Worm (Caenorhabditis elegans) whole organism, mixed stage, embryonic: Measurements from ENCODE around the gene arrd-5.

Source experiments
- M03D4.4 ChIP-seq: sonication (generic microtip); optimal IDR thresholded peaks from 2 replicates; lab custom pipeline; 2017; ENCODE audit warnings: mild to moderate bottlenecking, missing genetic modification characterization, missing compliant biosample characterization
- bed-3 ChIP-seq: fragments of 200-800 bp; sonication (Bioruptor generic); optimal IDR thresholded peaks from 3 replicates; lab custom pipeline; 2018; ENCODE audit warnings: mild to moderate bottlenecking, missing genetic modification characterization, moderate library complexity, missing compliant biosample characterization
- blmp-1 ChIP-seq: fragments of 150-350 bp; optimal IDR thresholded peaks from 2 replicates; lab custom pipeline; 2014; ENCODE audit warnings: missing biosample characterization, missing genetic modification characterization
- ceh-39 ChIP-seq: fragments of 150-350 bp; optimal IDR thresholded peaks from 2 replicates; lab custom pipeline; 2014; ENCODE audit warnings: missing biosample characterization, missing genetic modification characterization
- ceh-43 ChIP-seq: fragments of 200-800 bp; sonication (Bioruptor generic); optimal IDR thresholded peaks from 2 replicates; lab custom pipeline; 2018; ENCODE audit warnings: mild to moderate bottlenecking, missing genetic modification characterization, moderate library complexity, missing compliant biosample characterization
- ceh-83 ChIP-seq: fragments of 200-800 bp; sonication (Bioruptor generic); optimal IDR thresholded peaks from 2 replicates; lab custom pipeline; 2018; ENCODE audit warnings: mild to moderate bottlenecking, missing genetic modification characterization, missing compliant biosample characterization
- ces-1 ChIP-seq: fragments of 150-350 bp; optimal IDR thresholded peaks from 2 replicates; lab custom pipeline; 2014; ENCODE audit warnings: missing biosample characterization, missing genetic modification reagents, missing genetic modification characterization
- cnd-1 ChIP-seq: fragments of 200-800 bp; sonication (Bioruptor generic); optimal IDR thresholded peaks from 2 replicates; lab custom pipeline; 2018; ENCODE audit warnings: mild to moderate bottlenecking, missing genetic modification characterization, missing compliant biosample characterization
- drap-1 ChIP-seq: fragments of 200-800 bp; sonication (Bioruptor generic); optimal IDR thresholded peaks from 3 replicates; lab custom pipeline; 2018; ENCODE audit warnings: mild to moderate bottlenecking, missing genetic modification characterization, missing compliant biosample characterization
- elt-1 ChIP-seq: sonication (generic microtip); optimal IDR thresholded peaks from 2 replicates; lab custom pipeline; 2017; ENCODE audit warnings: missing genetic modification characterization, mild to moderate bottlenecking, missing compliant biosample characterization, antibody characterized with exemption, moderate library complexity, borderline replicate concordance; ENCODE audit not compliant: insufficient read depth
- elt-3 ChIP-seq: fragments of 150-350 bp; optimal IDR thresholded peaks from 2 replicates; lab custom pipeline; 2014; ENCODE audit warnings: missing biosample characterization, missing genetic modification characterization
- flh-1 ChIP-seq: fragments of 200-800 bp; sonication (Bioruptor generic); optimal IDR thresholded peaks from 2 replicates; lab custom pipeline; 2018; ENCODE audit warnings: mild to moderate bottlenecking, missing genetic modification characterization, moderate library complexity, missing compliant biosample characterization
- ham-2 ChIP-seq: fragments of 200-800 bp; sonication (Bioruptor generic); optimal IDR thresholded peaks from 2 replicates; lab custom pipeline; 2018; ENCODE audit warnings: mild to moderate bottlenecking, missing genetic modification characterization, missing compliant biosample characterization
- hlh-1 ChIP-seq: fragments of 150-350 bp; optimal IDR thresholded peaks from 2 replicates; lab custom pipeline; 2014; ENCODE audit warnings: missing biosample characterization, missing genetic modification reagents, missing genetic modification characterization
- lin-13 ChIP-seq: fragments of 150-350 bp; optimal IDR thresholded peaks from 2 replicates; lab custom pipeline; 2014; ENCODE audit warnings: missing biosample characterization, missing genetic modification characterization
- lsy-2 ChIP-seq: fragments of 150-350 bp; optimal IDR thresholded peaks from 2 replicates; lab custom pipeline; 2014; ENCODE audit warnings: missing biosample characterization, missing genetic modification characterization
- mab-5 ChIP-seq: fragments of 150-350 bp; optimal IDR thresholded peaks from 2 replicates; lab custom pipeline; 2014; ENCODE audit warnings: missing biosample characterization, missing genetic modification characterization
- mep-1 ChIP-seq: fragments of 150-350 bp; optimal IDR thresholded peaks from 2 replicates; lab custom pipeline; 2017; ENCODE audit warnings: missing biosample characterization, missing genetic modification reagents, missing genetic modification characterization, inconsistent platforms
- mls-2 ChIP-seq: sonication (generic microtip); optimal IDR thresholded peaks from 2 replicates; lab custom pipeline; 2016; ENCODE audit warnings: mild to moderate bottlenecking, missing genetic modification characterization, moderate library complexity, missing compliant biosample characterization
- nhr-12 ChIP-seq: fragments of 150-350 bp; optimal IDR thresholded peaks from 2 replicates; lab custom pipeline; 2014; ENCODE audit warnings: missing biosample characterization, missing genetic modification characterization
- nhr-2 ChIP-seq: fragments of 150-350 bp; optimal IDR thresholded peaks from 2 replicates; lab custom pipeline; 2014; ENCODE audit warnings: missing biosample characterization, missing genetic modification characterization
- nhr-28 ChIP-seq: fragments of 150-350 bp; optimal IDR thresholded peaks from 2 replicates; lab custom pipeline; 2014; ENCODE audit warnings: missing biosample characterization, missing genetic modification characterization
- nhr-76 ChIP-seq: sonication (generic microtip); optimal IDR thresholded peaks from 2 replicates; lab custom pipeline; 2017; ENCODE audit warnings: missing biosample characterization, missing genetic modification characterization
- pha-4 ChIP-seq: fragments of 150-350 bp; optimal IDR thresholded peaks from 2 replicates; lab custom pipeline; 2018; ENCODE audit warnings: missing biosample characterization, missing genetic modification reagents, missing genetic modification characterization
- sem-2 ChIP-seq: fragments of 200-800 bp; sonication (Bioruptor generic); optimal IDR thresholded peaks from 2 replicates; lab custom pipeline; 2018; ENCODE audit warnings: mild to moderate bottlenecking, missing genetic modification characterization, missing compliant biosample characterization
- snpc-4 ChIP-seq: fragments of 150-350 bp; optimal IDR thresholded peaks from 2 replicates; lab custom pipeline; 2014; ENCODE audit warnings: missing biosample characterization, missing genetic modification characterization
- sptf-1 ChIP-seq: sonication (generic microtip); optimal IDR thresholded peaks from 2 replicates; lab custom pipeline; 2017; ENCODE audit warnings: mild to moderate bottlenecking, missing genetic modification characterization, moderate library complexity, missing compliant biosample characterization
- tbx-8 ChIP-seq: fragments of 200-800 bp; sonication (Bioruptor generic); optimal IDR thresholded peaks from 2 replicates; lab custom pipeline; 2018; ENCODE audit warnings: mild to moderate bottlenecking, missing genetic modification characterization, moderate library complexity, missing compliant biosample characterization
- unc-120 ChIP-seq: sonication (generic microtip); optimal IDR thresholded peaks from 2 replicates; lab custom pipeline; 2017; ENCODE audit warnings: missing genetic modification characterization, missing compliant biosample characterization; ENCODE audit not compliant: poor library complexity, severe bottlenecking
- unc-39 ChIP-seq: fragments of 150-350 bp; optimal IDR thresholded peaks from 2 replicates; lab custom pipeline; 2014; ENCODE audit warnings: missing biosample characterization, missing genetic modification characterization
- unc-62 ChIP-seq: fragments of 150-350 bp; optimal IDR thresholded peaks from 2 replicates; lab custom pipeline; 2014; ENCODE audit warnings: missing biosample characterization, missing genetic modification reagents, missing genetic modification characterization
- zip-8 ChIP-seq: fragments of 150-350 bp; optimal IDR thresholded peaks from 2 replicates; lab custom pipeline; 2014; ENCODE audit warnings: missing biosample characterization, missing genetic modification characterization
- ztf-11 ChIP-seq: fragments of 150-350 bp; optimal IDR thresholded peaks from 2 replicates; lab custom pipeline; 2014; ENCODE audit warnings: missing biosample characterization, missing genetic modification characterization

The arrd-5 gene

ce11 chrII:9827852-9828251, 7.2 kb upstream of the arrd-5 start, which contains the start of gene eyg-1:
Gene eyg-1, minus strand, starts transcription at chrII:9827952.
- TF ChIP-seq nhr-2 (peak; percentile 22), blmp-1 (tag; lab: Kevin White, UChicago) (no peak), nhr-28 (tag; lab: Kevin White, UChicago) (no peak), ceh-43 (no peak), lin-13 (tag; lab: Kevin White, UChicago) (no peak), ces-1 (no peak)

- no peak for TF ChIP-seq hlh-1 (tag; lab: Kevin White, UChicago)
- peak; percentile 74 for TF ChIP-seq zip-8 (tag; lab: Kevin White, UChicago)
- peak; percentile 77 for TF ChIP-seq nhr-2
Measured at ce11 chrII:9828502-9828901, 6.5 kb upstream of the arrd-5 start.

DNA sequence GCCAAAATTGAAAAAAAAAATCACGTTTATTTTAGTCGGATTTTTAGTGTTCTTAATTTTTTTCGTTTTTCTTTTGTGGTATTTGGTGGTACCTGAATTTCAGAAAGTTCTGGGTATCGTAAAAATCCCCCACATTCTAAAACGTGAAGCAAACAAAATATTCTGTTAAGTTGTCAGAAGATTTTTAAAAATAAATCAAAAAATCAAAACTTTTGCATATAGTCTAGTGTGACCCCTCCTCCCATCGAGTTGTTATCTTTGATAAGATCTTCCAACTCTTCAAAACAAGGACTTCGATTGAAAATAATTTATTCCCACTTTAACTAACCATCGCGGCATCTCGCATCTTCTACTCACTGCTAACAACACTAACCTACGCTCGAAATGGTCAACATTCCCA, 5.9 kb upstream of the arrd-5 start, which contains the start of gene ZK938.1:
TSS of gene ZK938.1 (plus strand) at position 301 of the 400 bp plus-strand sequence.
- TF ChIP-seq cnd-1 (tag; lab: Kevin White, UChicago) = no peak
- TF ChIP-seq ceh-83 = no peak
- TF ChIP-seq mls-2 (tag; lab: Kevin White, UChicago) = no peak
- no peak for TF ChIP-seq ham-2 (GFP tag; lab: Kevin White, UChicago)
- TF ChIP-seq, all 35 proteins: peak for 0

- no peak for TF ChIP-seq elt-3 (tag; lab: Kevin White, UChicago)
- no peak for TF ChIP-seq ceh-83
- no peak for TF ChIP-seq ces-1
- TF ChIP-seq tbx-8 (GFP tag; lab: Kevin White, UChicago) = no peak
- no peak for TF ChIP-seq sem-2 (GFP tag; lab: Kevin White, UChicago)
- no peak for TF ChIP-seq lin-13 (tag; lab: Kevin White, UChicago)
- TF ChIP-seq M03D4.4 (tag; lab: Kevin White, UChicago) = no peak
- TF ChIP-seq bed-3 (GFP tag; lab: Kevin White, UChicago) = no peak
- TF ChIP-seq snpc-4 (tag; lab: Kevin White, UChicago) = no peak
- no peak for TF ChIP-seq nhr-76 (tag; lab: Kevin White, UChicago)
- TF ChIP-seq nhr-2 = no peak
- no peak for TF ChIP-seq unc-120 (tag; lab: Kevin White, UChicago)
- no peak for TF ChIP-seq unc-39 (tag; lab: Kevin White, UChicago)
- TF ChIP-seq lsy-2 (tag; lab: Kevin White, UChicago) = no peak
- TF ChIP-seq flh-1 (GFP tag; lab: Kevin White, UChicago) = no peak
- no peak for TF ChIP-seq nhr-12
- TF ChIP-seq, all 35 proteins: peak for 0
Measured at ce11 chrII:9831033-9831432, 4.0 kb upstream of the arrd-5 start, which contains the start of gene ZK938.12. Gene ZK938.12, plus strand, starts transcription at chrII:9831333.

- TF ChIP-seq elt-3 (tag; lab: Kevin White, UChicago) (no peak), unc-39 (tag; lab: Kevin White, UChicago) (no peak), ceh-83 (no peak), elt-1 (no peak), nhr-2 (no peak), mls-2 (tag; lab: Kevin White, UChicago) (no peak), M03D4.4 (tag; lab: Kevin White, UChicago) (no peak), lsy-2 (tag; lab: Kevin White, UChicago) (no peak), blmp-1 (tag; lab: Kevin White, UChicago) (no peak), flh-1 (GFP tag; lab: Kevin White, UChicago) (no peak), tbx-8 (GFP tag; lab: Kevin White, UChicago) (no peak), hlh-1 (tag; lab: Kevin White, UChicago) (no peak), sptf-1 (tag; lab: Kevin White, UChicago) (no peak), sem-2 (GFP tag; lab: Kevin White, UChicago) (no peak)
Measured at ce11 chrII:9833855-9834254, 1.2 kb upstream of the arrd-5 start, which contains the start of gene ZK938.3. Gene ZK938.3, minus strand, starts transcription at chrII:9833955.

- TF ChIP-seq zip-8 (tag; lab: Kevin White, UChicago) (no peak), snpc-4 (tag; lab: Kevin White, UChicago) (no peak), ztf-11 (tag; lab: Kevin White, UChicago) (no peak), nhr-2 (no peak), sem-2 (GFP tag; lab: Kevin White, UChicago) (no peak), hlh-1 (tag; lab: Kevin White, UChicago) (no peak), pha-4 (tag; lab: Kevin White, UChicago) (no peak), mls-2 (tag; lab: Kevin White, UChicago) (no peak), tbx-8 (GFP tag; lab: Kevin White, UChicago) (no peak), unc-62 (GFP tag; lab: Kevin White, UChicago) (no peak), mab-5 (tag; lab: Kevin White, UChicago) (no peak), mep-1 (tag; lab: Kevin White, UChicago) (no peak), ceh-39 (tag; lab: Kevin White, UChicago) (no peak), ceh-43 (no peak), drap-1 (GFP tag; lab: Kevin White, UChicago) (no peak)
Measured at ce11 chrII:9835958-9836357, 937 bp downstream of the arrd-5 start.
